Worm (Caenorhabditis elegans): ENCODE results near the gene Y57E12B.11.

ce11 chrV:6997041-6997552 is 47.4 kb upstream of the Y57E12B.11 start, which contains the start of gene nhr-107:
- TF ChIP-seq nhr-11 (tag; optimal IDR thresholded peaks at IDR 0.05) (no peak), mec-3 (tag; optimal IDR thresholded peaks at IDR 0.05; ENCODE audit: borderline replicate concordance) (no peak), ceh-18 (tag; optimal IDR thresholded peaks at IDR 0.05) (no peak)

Data from whole organism, late embryonic.